Fruit fly (Drosophila melanogaster) S2 (cell line): Measurements from ENCODE around the gene CG7214.

Experiments
- CG8478 ChIP-seq: fragments of >200 bp; optimal IDR thresholded peaks from 2 replicates; lab custom pipeline; 2018
- CTCF ChIP-seq, 2 experiments: fragments of >200 bp; optimal IDR thresholded peaks; 2 replicates each; lab custom pipeline; 2018

dm6 chr2L:7775260-7775659 lies 30.6 kb upstream of the CG7214 start:
- no peak for TF ChIP-seq CTCF (optimal IDR thresholded peaks at IDR 0.05; lab: Kevin White, UChicago)
- no peak for TF ChIP-seq CG8478 (lab: Kevin White, UChicago)
